Worm (Caenorhabditis elegans) whole organism, mixed stage, embryonic: ENCODE results near the gene toca-1.

ENCODE experiments used
- M03D4.4 ChIP-seq: sonication (generic microtip); optimal IDR thresholded peaks from 2 replicates; lab custom pipeline; 2017; ENCODE audit warnings: mild to moderate bottlenecking, missing genetic modification characterization, missing compliant biosample characterization
- bed-3 ChIP-seq: fragments of 200-800 bp; sonication (Bioruptor generic); optimal IDR thresholded peaks from 3 replicates; lab custom pipeline; 2018; ENCODE audit warnings: mild to moderate bottlenecking, missing genetic modification characterization, moderate library complexity, missing compliant biosample characterization
- blmp-1 ChIP-seq: fragments of 150-350 bp; optimal IDR thresholded peaks from 2 replicates; lab custom pipeline; 2014; ENCODE audit warnings: missing biosample characterization, missing genetic modification characterization
- ceh-39 ChIP-seq: fragments of 150-350 bp; optimal IDR thresholded peaks from 2 replicates; lab custom pipeline; 2014; ENCODE audit warnings: missing biosample characterization, missing genetic modification characterization
- ceh-43 ChIP-seq: fragments of 200-800 bp; sonication (Bioruptor generic); optimal IDR thresholded peaks from 2 replicates; lab custom pipeline; 2018; ENCODE audit warnings: mild to moderate bottlenecking, missing genetic modification characterization, moderate library complexity, missing compliant biosample characterization
- ceh-83 ChIP-seq: fragments of 200-800 bp; sonication (Bioruptor generic); optimal IDR thresholded peaks from 2 replicates; lab custom pipeline; 2018; ENCODE audit warnings: mild to moderate bottlenecking, missing genetic modification characterization, missing compliant biosample characterization
- ces-1 ChIP-seq: fragments of 150-350 bp; optimal IDR thresholded peaks from 2 replicates; lab custom pipeline; 2014; ENCODE audit warnings: missing biosample characterization, missing genetic modification reagents, missing genetic modification characterization
- cnd-1 ChIP-seq: fragments of 200-800 bp; sonication (Bioruptor generic); optimal IDR thresholded peaks from 2 replicates; lab custom pipeline; 2018; ENCODE audit warnings: mild to moderate bottlenecking, missing genetic modification characterization, missing compliant biosample characterization
- drap-1 ChIP-seq: fragments of 200-800 bp; sonication (Bioruptor generic); optimal IDR thresholded peaks from 3 replicates; lab custom pipeline; 2018; ENCODE audit warnings: mild to moderate bottlenecking, missing genetic modification characterization, missing compliant biosample characterization
- elt-1 ChIP-seq: sonication (generic microtip); optimal IDR thresholded peaks from 2 replicates; lab custom pipeline; 2017; ENCODE audit warnings: missing genetic modification characterization, mild to moderate bottlenecking, missing compliant biosample characterization, antibody characterized with exemption, moderate library complexity, borderline replicate concordance; ENCODE audit not compliant: insufficient read depth
- elt-3 ChIP-seq: fragments of 150-350 bp; optimal IDR thresholded peaks from 2 replicates; lab custom pipeline; 2014; ENCODE audit warnings: missing biosample characterization, missing genetic modification characterization
- flh-1 ChIP-seq: fragments of 200-800 bp; sonication (Bioruptor generic); optimal IDR thresholded peaks from 2 replicates; lab custom pipeline; 2018; ENCODE audit warnings: mild to moderate bottlenecking, missing genetic modification characterization, moderate library complexity, missing compliant biosample characterization
- ham-2 ChIP-seq: fragments of 200-800 bp; sonication (Bioruptor generic); optimal IDR thresholded peaks from 2 replicates; lab custom pipeline; 2018; ENCODE audit warnings: mild to moderate bottlenecking, missing genetic modification characterization, missing compliant biosample characterization
- hlh-1 ChIP-seq: fragments of 150-350 bp; optimal IDR thresholded peaks from 2 replicates; lab custom pipeline; 2014; ENCODE audit warnings: missing biosample characterization, missing genetic modification reagents, missing genetic modification characterization
- lin-13 ChIP-seq: fragments of 150-350 bp; optimal IDR thresholded peaks from 2 replicates; lab custom pipeline; 2014; ENCODE audit warnings: missing biosample characterization, missing genetic modification characterization
- lin-32 ChIP-seq: fragments of 200-800 bp; sonication (Bioruptor generic); optimal IDR thresholded peaks from 2 replicates; lab custom pipeline; 2018; ENCODE audit warnings: mild to moderate bottlenecking, missing genetic modification characterization, missing compliant biosample characterization
- lsy-2 ChIP-seq: fragments of 150-350 bp; optimal IDR thresholded peaks from 2 replicates; lab custom pipeline; 2014; ENCODE audit warnings: missing biosample characterization, missing genetic modification characterization
- mab-5 ChIP-seq: fragments of 150-350 bp; optimal IDR thresholded peaks from 2 replicates; lab custom pipeline; 2014; ENCODE audit warnings: missing biosample characterization, missing genetic modification characterization
- mep-1 ChIP-seq: fragments of 150-350 bp; optimal IDR thresholded peaks from 2 replicates; lab custom pipeline; 2017; ENCODE audit warnings: missing biosample characterization, missing genetic modification reagents, missing genetic modification characterization, inconsistent platforms
- mls-2 ChIP-seq: sonication (generic microtip); optimal IDR thresholded peaks from 2 replicates; lab custom pipeline; 2016; ENCODE audit warnings: mild to moderate bottlenecking, missing genetic modification characterization, moderate library complexity, missing compliant biosample characterization
- nhr-12 ChIP-seq: fragments of 150-350 bp; optimal IDR thresholded peaks from 2 replicates; lab custom pipeline; 2014; ENCODE audit warnings: missing biosample characterization, missing genetic modification characterization
- nhr-237 ChIP-seq: fragments of 150-350 bp; optimal IDR thresholded peaks from 2 replicates; lab custom pipeline; 2014; ENCODE audit warnings: missing biosample characterization, missing genetic modification characterization
- pha-4 ChIP-seq: fragments of 150-350 bp; optimal IDR thresholded peaks from 2 replicates; lab custom pipeline; 2018; ENCODE audit warnings: missing biosample characterization, missing genetic modification reagents, missing genetic modification characterization
- snpc-4 ChIP-seq: fragments of 150-350 bp; optimal IDR thresholded peaks from 2 replicates; lab custom pipeline; 2014; ENCODE audit warnings: missing biosample characterization, missing genetic modification characterization
- tbx-8 ChIP-seq: fragments of 200-800 bp; sonication (Bioruptor generic); optimal IDR thresholded peaks from 2 replicates; lab custom pipeline; 2018; ENCODE audit warnings: mild to moderate bottlenecking, missing genetic modification characterization, moderate library complexity, missing compliant biosample characterization
- unc-120 ChIP-seq: sonication (generic microtip); optimal IDR thresholded peaks from 2 replicates; lab custom pipeline; 2017; ENCODE audit warnings: missing genetic modification characterization, missing compliant biosample characterization; ENCODE audit not compliant: poor library complexity, severe bottlenecking
- unc-62 ChIP-seq: fragments of 150-350 bp; optimal IDR thresholded peaks from 2 replicates; lab custom pipeline; 2014; ENCODE audit warnings: missing biosample characterization, missing genetic modification reagents, missing genetic modification characterization
- zip-8 ChIP-seq: fragments of 150-350 bp; optimal IDR thresholded peaks from 2 replicates; lab custom pipeline; 2014; ENCODE audit warnings: missing biosample characterization, missing genetic modification characterization
- ztf-11 ChIP-seq: fragments of 150-350 bp; optimal IDR thresholded peaks from 2 replicates; lab custom pipeline; 2014; ENCODE audit warnings: missing biosample characterization, missing genetic modification characterization

toca-1 gene

ce11 chrX:1528107-1528506 lies 6.8 kb upstream of the toca-1 start:
- TF ChIP-seq ces-1 (GFP tag; lab: Kevin White, UChicago) (no peak), lin-13 (tag; lab: Kevin White, UChicago) (no peak), mls-2 (tag; lab: Kevin White, UChicago) (no peak), flh-1 (GFP tag; lab: Kevin White, UChicago) (no peak), elt-1 (tag; lab: Kevin White, UChicago) (no peak), unc-62 (no peak), drap-1 (GFP tag; lab: Kevin White, UChicago) (no peak), pha-4 (tag; lab: Kevin White, UChicago) (no peak), tbx-8 (GFP tag; lab: Kevin White, UChicago) (no peak), hlh-1 (no peak), nhr-237 (no peak), mab-5 (no peak), ceh-83 (GFP tag; lab: Kevin White, UChicago) (no peak), lsy-2 (tag; lab: Kevin White, UChicago) (no peak), ceh-39 (tag; lab: Kevin White, UChicago) (no peak), snpc-4 (tag; lab: Kevin White, UChicago) (no peak), ztf-11 (tag; lab: Kevin White, UChicago) (no peak), lin-32 (GFP tag; lab: Kevin White, UChicago) (no peak), mep-1 (no peak)

DNA sequence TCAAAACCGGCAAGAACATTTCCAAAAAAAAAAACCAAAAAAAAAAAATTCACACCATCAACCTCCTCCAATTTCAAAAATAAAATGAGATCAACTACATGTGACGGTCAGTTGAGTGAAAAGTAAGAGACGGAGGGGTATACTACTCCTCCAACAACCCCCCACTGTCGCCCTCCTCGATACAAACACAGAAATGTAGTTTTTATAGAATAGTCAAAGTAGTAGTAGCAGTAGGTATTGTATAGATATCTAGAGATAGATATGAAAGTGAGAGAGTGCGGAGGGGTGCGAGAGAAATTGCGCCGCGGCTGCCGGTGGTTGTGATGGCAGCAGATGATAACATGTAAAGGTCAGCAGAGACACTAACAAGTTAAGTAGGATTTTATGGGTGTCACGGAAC lies 6.1 kb upstream of the toca-1 start:
- TF ChIP-seq nhr-237 (no peak), ceh-43 (no peak), flh-1 (GFP tag; lab: Kevin White, UChicago) (no peak), mep-1 (no peak), elt-1 (tag; lab: Kevin White, UChicago) (peak; percentile 24), ham-2 (GFP tag; lab: Kevin White, UChicago) (peak; percentile 4), zip-8 (tag; lab: Kevin White, UChicago) (no peak), bed-3 (GFP tag; lab: Kevin White, UChicago) (no peak)

DNA sequence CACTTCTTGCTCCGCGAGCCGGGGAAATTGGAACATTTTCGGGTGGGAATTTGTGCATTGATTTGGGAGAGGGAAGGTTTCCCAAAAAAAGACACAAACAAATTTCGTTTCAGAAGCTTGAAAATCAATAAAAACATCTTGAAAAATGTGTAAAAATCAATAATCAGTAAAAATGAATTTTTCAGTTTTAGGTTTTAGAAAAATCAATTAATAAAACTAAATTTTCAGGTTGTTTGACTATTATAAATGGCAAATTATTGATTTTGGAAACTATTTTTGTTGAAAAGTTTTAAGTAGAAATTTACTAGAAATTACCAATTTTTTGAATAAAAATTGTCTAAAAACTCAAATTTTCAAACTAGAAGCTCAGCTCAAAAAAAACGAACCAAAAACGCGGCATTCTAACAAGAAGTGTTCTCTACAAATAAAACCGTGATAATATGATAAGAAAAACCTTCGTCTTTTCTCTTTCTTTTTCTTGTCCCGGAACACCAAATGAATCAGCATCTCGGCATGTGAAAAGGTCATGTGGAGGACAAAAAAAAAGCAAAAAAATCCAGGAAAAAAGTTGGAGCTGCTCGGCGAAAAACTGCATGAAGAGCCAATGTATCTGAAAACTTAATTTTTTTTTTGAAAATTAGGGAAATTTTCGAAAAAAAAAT lies 4.4 kb upstream of the toca-1 start:
- no peak for TF ChIP-seq lin-13 (tag; lab: Kevin White, UChicago)

DNA sequence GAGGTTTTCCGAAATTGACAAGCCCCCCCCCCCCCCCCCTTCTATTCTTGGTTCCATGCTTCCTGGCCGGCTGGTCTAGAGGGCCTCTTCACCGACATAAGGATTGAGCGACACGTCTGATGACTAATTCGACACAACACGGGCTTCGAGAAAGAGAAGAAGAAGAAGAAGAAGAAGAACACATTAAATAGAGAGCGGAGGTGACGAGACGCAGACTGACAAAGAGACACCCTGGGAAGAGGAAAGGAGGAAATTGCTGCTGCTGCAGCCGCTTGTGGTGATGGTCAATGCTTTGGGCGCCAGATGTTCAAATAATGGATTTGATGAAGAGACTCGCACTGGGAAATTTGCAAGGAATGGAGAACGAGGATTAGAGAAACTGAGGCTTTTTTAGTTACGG lies 3.3 kb upstream of the toca-1 start:
- TF ChIP-seq mep-1 = peak; percentile 45
- no peak for TF ChIP-seq lin-13 (tag; lab: Kevin White, UChicago)
- TF ChIP-seq ham-2 (GFP tag; lab: Kevin White, UChicago) = peak; percentile 77
- TF ChIP-seq mls-2 (tag; lab: Kevin White, UChicago) = peak; percentile 56
- peak; percentile 13 for TF ChIP-seq M03D4.4 (tag; lab: Kevin White, UChicago)
- TF ChIP-seq nhr-12 = no peak
- TF ChIP-seq hlh-1 = peak; percentile 45
- peak; percentile 78 for TF ChIP-seq unc-120 (tag; lab: Kevin White, UChicago)
- no peak for TF ChIP-seq drap-1 (GFP tag; lab: Kevin White, UChicago)
- peak; percentile 61 for TF ChIP-seq cnd-1 (tag; lab: Kevin White, UChicago)
- TF ChIP-seq lin-32 (GFP tag; lab: Kevin White, UChicago) = peak; percentile 77
- TF ChIP-seq lsy-2 (tag; lab: Kevin White, UChicago) = no peak
- no peak for TF ChIP-seq elt-3
- TF ChIP-seq ces-1 (GFP tag; lab: Kevin White, UChicago) = peak; percentile 77
- peak; percentile 74 for TF ChIP-seq unc-62
- TF ChIP-seq ztf-11 (tag; lab: Kevin White, UChicago) = no peak
- no peak for TF ChIP-seq ceh-39 (tag; lab: Kevin White, UChicago)

DNA sequence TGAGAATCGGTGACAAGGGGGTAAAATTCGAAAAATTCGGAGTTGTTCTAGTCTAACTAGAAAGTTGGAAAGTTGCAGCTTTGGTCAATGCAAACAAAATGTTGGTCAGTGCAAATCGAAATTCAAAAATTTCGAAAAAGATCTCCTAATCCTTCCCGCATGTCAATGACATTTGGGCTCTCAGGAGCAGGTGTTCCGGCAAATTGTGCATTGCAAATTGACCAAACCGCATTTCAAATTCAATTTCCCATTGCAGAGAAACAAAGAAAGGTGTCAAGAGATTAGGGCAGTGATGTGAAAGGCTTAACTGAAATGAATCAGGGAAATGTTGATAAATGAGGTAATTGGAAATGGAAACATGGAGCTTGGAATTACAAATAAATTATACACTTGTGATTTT lies 2.0 kb upstream of the toca-1 start:
- TF ChIP-seq hlh-1 (peak; percentile 47), ces-1 (GFP tag; lab: Kevin White, UChicago) (peak; percentile 74), lin-13 (tag; lab: Kevin White, UChicago) (no peak), flh-1 (GFP tag; lab: Kevin White, UChicago) (no peak), blmp-1 (no peak)
